Fruit fly (Drosophila melanogaster): ENCODE measurements around the gene CG14990.
A peak's percentile ranks its signal among the peaks of the same experiment; 100 is the strongest.

CG14990 gene

dm6 chr3L:4072717-4073116, 20.3 kb upstream of the CG14990 start:
- TF ChIP-seq CG10959 (GFP tag; IDR thresholded peaks at IDR 0.05) (no peak), nom (GFP tag; optimal IDR thresholded peaks at IDR 0.05) (no peak), Dip2 (GFP tag; IDR thresholded peaks at IDR 0.05) (peak; percentile 84), H15 (GFP tag; IDR thresholded peaks at IDR 0.05) (0 out of 3 replicates have a peak, but pooled peaks have one; percentile 17), crc (GFP tag; optimal IDR thresholded peaks at IDR 0.05) (no peak), CTCF (GFP tag; optimal IDR thresholded peaks at IDR 0.05) (peak; percentile 89), chinmo (GFP tag; IDR thresholded peaks at IDR 0.05; ENCODE audit: partially characterized antibody) (0 out of 4 replicates have a peak, but pooled peaks have one; percentile 14), Med (GFP tag) (peak; percentile 72), bowl (GFP tag; IDR thresholded peaks at IDR 0.05) (no peak), lilli (GFP tag; optimal IDR thresholded peaks at IDR 0.05) (no peak), CG13894 (tag; optimal IDR thresholded peaks at IDR 0.05) (peak; percentile 30), CG2199 (GFP tag; IDR thresholded peaks at IDR 0.05) (no peak), MESR4 (GFP tag; optimal IDR thresholded peaks at IDR 0.05) (no peak), z (GFP tag; IDR thresholded peaks at IDR 0.05) (no peak), pho (GFP tag; optimal IDR thresholded peaks at IDR 0.05) (no peak)

- TF ChIP-seq sob (GFP tag; IDR thresholded peaks at IDR 0.05) (peak; percentile 36; the same call in 1 of the 2 replicates), Bgb (GFP tag; IDR thresholded peaks at IDR 0.05; ENCODE audit: partially characterized antibody) (0 out of 2 replicates have a peak, but pooled peaks have one; percentile 28), CG13287 (GFP tag; IDR thresholded peaks at IDR 0.05; ENCODE audit: partially characterized antibody) (peak; percentile 30; the same call in 1 of the 2 replicates), Opbp (GFP tag; IDR thresholded peaks at IDR 0.05; ENCODE audit: partially characterized antibody) (0 out of 3 replicates have a peak, but pooled peaks have one; percentile 16), onecut (GFP tag; IDR thresholded peaks at IDR 0.05) (peak; percentile 62), CG3163 (GFP tag; optimal IDR thresholded peaks at IDR 0.05) (peak; percentile 88), CG2678 (tag; optimal IDR thresholded peaks at IDR 0.05) (no peak), zen2 (GFP tag; IDR thresholded peaks at IDR 0.05; ENCODE audit: partially characterized antibody) (0 out of 3 replicates have a peak, but pooled peaks have one; percentile 22), CG13424 (tag; optimal IDR thresholded peaks at IDR 0.05) (no peak), CG8765 (GFP tag; IDR thresholded peaks at IDR 0.05) (no peak), Med (GFP tag) (peak; percentile 42), CG8290 (GFP tag; optimal IDR thresholded peaks at IDR 0.05) (no peak), CG8290 (tag; optimal IDR thresholded peaks at IDR 0.05) (peak in 1 of 2 experiments; percentile 17), z (GFP tag; IDR thresholded peaks at IDR 0.05) (peak; percentile 93), Trl (optimal IDR thresholded peaks at IDR 0.05) (peak; percentile 50 to 55), Trl (GFP tag; optimal IDR thresholded peaks at IDR 0.05) (no peak), Dll (GFP tag; IDR thresholded peaks at IDR 0.05; ENCODE audit: partially characterized antibody) (0 out of 4 replicates have a peak, but pooled peaks have one; percentile 21), Jarid2 (GFP tag; optimal IDR thresholded peaks at IDR 0.05) (peak; percentile 75), CG2199 (GFP tag; IDR thresholded peaks at IDR 0.05) (0 out of 3 replicates have a peak, but pooled peaks have one; percentile 37), luna (GFP tag; optimal IDR thresholded peaks at IDR 0.05) (no peak), Ets65A (GFP tag) (no peak), ci (GFP tag; IDR thresholded peaks at IDR 0.05) (peak; percentile 32; the same call in 1 of the 3 replicates)
Observed at dm6 chr3L:4073755-4074154, 19.3 kb upstream of the CG14990 start, which contains the start of gene Faa. Gene Faa, minus strand, starts transcription at chr3L:4073954.

dm6 chr3L:4076907-4077306, 16.1 kb upstream of the CG14990 start:
- TF ChIP-seq nerfin-2 (GFP tag; IDR thresholded peaks at IDR 0.05; ENCODE audit: partially characterized antibody) (no peak), Nf-YA (GFP tag; IDR thresholded peaks at IDR 0.05) (no peak), CG8944 (GFP tag; optimal IDR thresholded peaks at IDR 0.05) (no peak), nerfin-1 (tag; optimal IDR thresholded peaks at IDR 0.05) (peak; percentile 65), sqz (GFP tag; optimal IDR thresholded peaks at IDR 0.05) (peak; percentile 85), en (GFP tag; optimal IDR thresholded peaks at IDR 0.05) (no peak), Mad (GFP tag; optimal IDR thresholded peaks at IDR 0.05) (no peak), cg (GFP tag; optimal IDR thresholded peaks at IDR 0.05) (peak; percentile 5), pros (GFP tag; optimal IDR thresholded peaks at IDR 0.05) (peak; percentile 83), crol (GFP tag; IDR thresholded peaks at IDR 0.05) (0 out of 2 replicates have a peak, but pooled peaks have one; percentile 25), tup (GFP tag; optimal IDR thresholded peaks at IDR 0.05) (no peak), CG4730 (GFP tag; IDR thresholded peaks at IDR 0.05) (no peak), Oaz (GFP tag; IDR thresholded peaks at IDR 0.05) (peak; percentile 30; the same call in 1 of the 2 replicates), abd-A (tag; optimal IDR thresholded peaks at IDR 0.05) (peak; percentile 94), fd96Cb (tag; optimal IDR thresholded peaks at IDR 0.05) (no peak), CG2129 (GFP tag; IDR thresholded peaks at IDR 0.05; ENCODE audit: partially characterized antibody) (no peak)

All from whole organism, embryonic.